Worm (Caenorhabditis elegans): ENCODE data around the gene gfat-2.

The gfat-2 gene

DNA sequence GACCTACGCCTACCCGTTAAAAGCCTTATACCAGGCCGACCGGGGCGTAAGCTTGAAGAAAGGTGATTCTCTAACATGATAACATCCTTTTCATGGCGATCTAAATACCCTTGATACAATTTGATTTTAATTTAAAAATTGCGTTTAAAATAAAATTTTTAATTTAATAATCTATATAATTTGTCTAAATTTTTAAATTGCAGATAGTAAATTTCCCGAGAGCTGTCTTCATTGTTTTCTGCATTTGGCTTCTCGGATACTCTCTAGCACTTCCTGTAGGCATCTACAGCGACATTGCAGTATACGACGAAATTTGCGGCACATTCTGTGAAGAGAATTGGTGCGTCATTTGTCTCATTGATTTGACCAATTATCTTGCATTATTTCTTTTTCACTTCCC lies 51.3 kb downstream of the gfat-2 start:
- TF ChIP-seq hmbx-1 (tag; optimal IDR thresholded peaks at IDR 0.05) (no peak), ceh-36 (tag; optimal IDR thresholded peaks at IDR 0.05) (no peak), aly-1 (tag; optimal IDR thresholded peaks at IDR 0.05) (no peak), ceh-13 (GFP tag; optimal IDR thresholded peaks at IDR 0.05) (no peak), ama-1 (optimal IDR thresholded peaks at IDR 0.05) (no peak), F13C5.2 (tag; optimal IDR thresholded peaks at IDR 0.05) (no peak), tbx-11 (GFP tag; IDR thresholded peaks at IDR 0.05) (no peak), tra-4 (tag; optimal IDR thresholded peaks at IDR 0.05) (no peak), tbx-37 (GFP tag; conservative IDR thresholded peaks at IDR 0.05) (no peak), sea-1 (GFP tag; conservative IDR thresholded peaks at IDR 0.05) (no peak)
